Worm (Caenorhabditis elegans) whole organism, L3 larva: Measurements from ENCODE around the gene srh-35.

ENCODE experiments used
- R02D3.7 ChIP-seq: fragments of 150-350 bp; optimal IDR thresholded peaks from 2 replicates; lab custom pipeline; 2014; ENCODE audit warnings: missing biosample characterization, missing genetic modification characterization
- ZK546.5 ChIP-seq: sonication (generic microtip); optimal IDR thresholded peaks from 2 replicates; lab custom pipeline; 2017; ENCODE audit warnings: missing biosample characterization, missing genetic modification characterization
- ama-1 ChIP-seq: fragments of 150-350 bp; optimal IDR thresholded peaks from 2 replicates; lab custom pipeline; 2018
- ceh-16 ChIP-seq: sonication (generic microtip); optimal IDR thresholded peaks from 2 replicates; lab custom pipeline; 2017; ENCODE audit warnings: missing biosample characterization, missing genetic modification characterization
- ceh-28 ChIP-seq: fragments of 150-350 bp; optimal IDR thresholded peaks from 2 replicates; lab custom pipeline; 2014; ENCODE audit warnings: missing biosample characterization, missing genetic modification reagents, missing genetic modification characterization
- ceh-9 ChIP-seq: sonication (generic microtip); optimal IDR thresholded peaks from 2 replicates; lab custom pipeline; 2018; ENCODE audit warnings: missing biosample characterization, missing genetic modification characterization
- daf-12 ChIP-seq: fragments of 150-350 bp; optimal IDR thresholded peaks from 2 replicates; lab custom pipeline; 2014; ENCODE audit warnings: missing biosample characterization, missing genetic modification reagents, missing genetic modification characterization
- egl-27 ChIP-seq: sonication (generic microtip); optimal IDR thresholded peaks from 4 replicates; lab custom pipeline; 2017; ENCODE audit warnings: missing biosample characterization, missing genetic modification reagents, missing genetic modification characterization
- egl-5 ChIP-seq: fragments of 150-350 bp; optimal IDR thresholded peaks from 2 replicates; lab custom pipeline; 2017; ENCODE audit warnings: missing biosample characterization, missing genetic modification reagents, missing genetic modification characterization, inconsistent platforms
- elt-1 ChIP-seq: fragments of 150-350 bp; optimal IDR thresholded peaks from 2 replicates; lab custom pipeline; 2014; ENCODE audit warnings: missing biosample characterization, missing genetic modification characterization
- elt-2 ChIP-seq: sonication (generic microtip); optimal IDR thresholded peaks from 2 replicates; lab custom pipeline; 2016; ENCODE audit warnings: missing genetic modification reagents, mild to moderate bottlenecking, missing genetic modification characterization, missing compliant biosample characterization
- elt-3 ChIP-seq, 3 experiments: fragments of 150-350 bp in 1 of 3; sonication (generic microtip) in 2 of 3; optimal IDR thresholded peaks; 2 replicates in 2 of 3; 4 replicates in 1 of 3; lab custom pipeline; 2014 to 2017; ENCODE audit warnings: missing biosample characterization in 3 of 3, missing genetic modification characterization in 3 of 3
- eor-1 ChIP-seq, 2 experiments: fragments of 150-350 bp; optimal IDR thresholded peaks; 2 replicates each; lab custom pipeline; 2014 to 2018; ENCODE audit warnings: missing biosample characterization in 2 of 2, missing genetic modification characterization in 2 of 2
- fkh-10 ChIP-seq: sonication (generic microtip); optimal IDR thresholded peaks from 2 replicates; lab custom pipeline; 2017; ENCODE audit warnings: missing biosample characterization, missing genetic modification reagents, missing genetic modification characterization
- fkh-2 ChIP-seq: fragments of 150-350 bp; optimal IDR thresholded peaks from 2 replicates; lab custom pipeline; 2014; ENCODE audit warnings: missing biosample characterization, missing genetic modification reagents, missing genetic modification characterization
- jun-1 ChIP-seq: fragments of 150-350 bp; optimal IDR thresholded peaks from 2 replicates; lab custom pipeline; 2014; ENCODE audit warnings: missing biosample characterization, missing genetic modification reagents, missing genetic modification characterization
- lin-15B ChIP-seq: fragments of 150-350 bp; optimal IDR thresholded peaks from 2 replicates; lab custom pipeline; 2014; ENCODE audit warnings: missing biosample characterization, missing genetic modification characterization
- mdl-1 ChIP-seq: fragments of 150-350 bp; optimal IDR thresholded peaks from 2 replicates; lab custom pipeline; 2014; ENCODE audit warnings: missing biosample characterization, missing genetic modification characterization
- mml-1 ChIP-seq: fragments of 150-350 bp; sonication (generic microtip); optimal IDR thresholded peaks from 3 replicates; lab custom pipeline; 2014; ENCODE audit warnings: missing biosample characterization, missing genetic modification characterization
- nfya-1 ChIP-seq: sonication (generic microtip); optimal IDR thresholded peaks from 2 replicates; lab custom pipeline; 2017; ENCODE audit warnings: missing genetic modification characterization, mild to moderate bottlenecking, missing compliant biosample characterization, antibody characterized with exemption, moderate library complexity; ENCODE audit not compliant: insufficient read depth
- nhr-11 ChIP-seq: fragments of 150-350 bp; optimal IDR thresholded peaks from 2 replicates; lab custom pipeline; 2014; ENCODE audit warnings: missing biosample characterization, missing genetic modification characterization
- nhr-12 ChIP-seq: fragments of 150-350 bp; optimal IDR thresholded peaks from 2 replicates; lab custom pipeline; 2014; ENCODE audit warnings: missing biosample characterization, missing genetic modification characterization
- nhr-23 ChIP-seq: fragments of 150-350 bp; optimal IDR thresholded peaks from 2 replicates; lab custom pipeline; 2014; ENCODE audit warnings: missing biosample characterization, missing genetic modification reagents, missing genetic modification characterization
- nhr-237 ChIP-seq: fragments of 150-350 bp; optimal IDR thresholded peaks from 2 replicates; lab custom pipeline; 2014; ENCODE audit warnings: missing biosample characterization, missing genetic modification characterization
- nhr-28 ChIP-seq: fragments of 150-350 bp; optimal IDR thresholded peaks from 2 replicates; lab custom pipeline; 2014; ENCODE audit warnings: missing biosample characterization, missing genetic modification characterization
- nhr-67 ChIP-seq: fragments of 150-350 bp; optimal IDR thresholded peaks from 2 replicates; lab custom pipeline; 2014; ENCODE audit warnings: missing biosample characterization, missing genetic modification characterization
- pha-4 ChIP-seq: fragments of 150-350 bp; optimal IDR thresholded peaks from 2 replicates; lab custom pipeline; 2014; ENCODE audit warnings: missing biosample characterization, missing genetic modification reagents, missing genetic modification characterization
- sea-2 ChIP-seq: fragments of 150-350 bp; sonication (generic microtip); optimal IDR thresholded peaks from 4 replicates; lab custom pipeline; 2014; ENCODE audit warnings: missing biosample characterization, missing genetic modification reagents, missing genetic modification characterization
- skn-1 ChIP-seq: fragments of 150-350 bp; optimal IDR thresholded peaks from 2 replicates; lab custom pipeline; 2014; ENCODE audit warnings: missing biosample characterization, missing genetic modification characterization
- tbx-2 ChIP-seq: sonication (generic microtip); optimal IDR thresholded peaks from 2 replicates; lab custom pipeline; 2016; ENCODE audit warnings: mild to moderate bottlenecking, missing genetic modification characterization, missing compliant biosample characterization
- unc-39 ChIP-seq: sonication (generic microtip); optimal IDR thresholded peaks from 4 replicates; lab custom pipeline; 2017; ENCODE audit warnings: missing biosample characterization, missing genetic modification characterization
- unc-62 ChIP-seq: fragments of 150-350 bp; sonication (generic microtip); optimal IDR thresholded peaks from 4 replicates; lab custom pipeline; 2014; ENCODE audit warnings: missing biosample characterization, missing genetic modification reagents, missing genetic modification characterization
- ztf-11 ChIP-seq: fragments of 150-350 bp; optimal IDR thresholded peaks from 2 replicates; lab custom pipeline; 2014; ENCODE audit warnings: missing biosample characterization, missing genetic modification characterization
- ztf-4 ChIP-seq: fragments of 150-350 bp; optimal IDR thresholded peaks from 2 replicates; lab custom pipeline; 2014; ENCODE audit warnings: missing biosample characterization, missing genetic modification characterization

srh-35 gene

ce11 chrV:446574-446973 is 2.5 kb downstream of the srh-35 start, which contains the start of gene srh-34:
Gene srh-34 (minus strand): TSS chrV:446674.
- TF ChIP-seq ztf-11 (tag; lab: Kevin White, UChicago) (no peak), nhr-67 (tag; lab: Kevin White, UChicago) (no peak), sea-2 (GFP tag; lab: Kevin White, UChicago) (no peak), fkh-10 (GFP tag; lab: Kevin White, UChicago) (no peak), unc-62 (GFP tag; lab: Kevin White, UChicago) (no peak), elt-3 (tag; optimal IDR thresholded peaks at IDR 0.05; lab: Kevin White, UChicago) (no peak), ceh-9 (no peak), elt-2 (no peak), lin-15B (no peak), nhr-23 (tag; lab: Kevin White, UChicago) (no peak), ama-1 (lab: Kevin White, UChicago) (no peak), elt-1 (no peak)

DNA sequence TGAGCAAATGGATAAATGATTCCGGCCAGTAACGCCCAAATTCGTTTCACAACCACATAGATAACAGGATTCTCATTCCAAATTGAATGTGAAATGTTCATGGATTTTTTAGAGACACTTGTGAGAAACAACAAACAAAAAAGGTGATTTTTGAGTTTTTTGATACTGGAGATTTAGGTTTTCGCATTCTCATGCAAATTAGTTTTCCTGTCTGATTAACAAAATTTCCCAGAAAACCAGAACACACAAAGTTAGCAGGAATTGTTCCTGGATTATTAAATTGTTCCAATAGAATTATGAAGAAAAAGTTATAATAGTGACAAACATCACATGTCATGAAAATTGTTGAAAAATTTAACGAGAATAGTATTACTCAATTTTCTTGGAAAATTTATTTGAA is 5.8 kb downstream of the srh-35 start, which contains the start of gene srh-33:
TSS of gene srh-33 (minus strand) at position 101 of the 400 bp plus-strand sequence.
- no peak for TF ChIP-seq elt-2
- no peak for TF ChIP-seq pha-4 (tag; lab: Kevin White, UChicago)
- no peak for TF ChIP-seq ZK546.5
- TF ChIP-seq mml-1: no peak
- TF ChIP-seq mdl-1 (tag; lab: Kevin White, UChicago): no peak
- no peak for TF ChIP-seq nfya-1 (tag; lab: Kevin White, UChicago)
- TF ChIP-seq ama-1 (lab: Kevin White, UChicago): no peak
- TF ChIP-seq ceh-9: no peak
- TF ChIP-seq nhr-23 (tag; lab: Kevin White, UChicago): no peak
- no peak for TF ChIP-seq fkh-10 (GFP tag; lab: Kevin White, UChicago)
- no peak for TF ChIP-seq nhr-11 (tag; lab: Kevin White, UChicago)
- no peak for TF ChIP-seq elt-3 (tag; optimal IDR thresholded peaks at IDR 0.05; lab: Kevin White, UChicago)
- TF ChIP-seq R02D3.7 (tag; lab: Kevin White, UChicago): no peak
- no peak for TF ChIP-seq eor-1 (tag; optimal IDR thresholded peaks at IDR 0.05; lab: Kevin White, UChicago)
- no peak for TF ChIP-seq nhr-12 (tag; lab: Kevin White, UChicago)
- TF ChIP-seq, all 47 proteins: peak for 0

DNA sequence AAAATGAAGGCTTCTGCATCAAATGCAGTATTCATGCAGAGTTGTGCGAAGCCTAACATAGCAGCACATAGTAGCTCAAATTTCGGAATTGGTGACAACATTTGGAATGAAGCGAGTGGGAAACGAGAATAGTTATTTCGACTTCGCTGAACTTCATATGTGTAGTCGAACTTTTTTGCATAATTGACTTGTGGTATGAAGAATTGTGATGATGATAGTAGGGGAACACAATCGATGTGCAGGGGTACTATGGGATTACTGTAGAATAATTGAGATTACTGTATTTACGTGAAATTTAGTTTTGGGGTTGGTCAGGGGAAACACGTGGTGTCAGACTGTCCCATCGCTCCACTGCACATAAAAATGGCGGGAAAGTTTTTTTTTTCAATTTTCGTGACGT is 8.1 kb downstream of the srh-35 start, which contains the start of gene B0554.7:
TSS of gene B0554.7 (minus strand) at position 101 of the 400 bp plus-strand sequence.
- TF ChIP-seq ztf-4 (tag; lab: Kevin White, UChicago): no peak
- no peak for TF ChIP-seq unc-39
- TF ChIP-seq ceh-28 (tag; lab: Kevin White, UChicago): no peak
- TF ChIP-seq nhr-11 (tag; lab: Kevin White, UChicago): no peak
- no peak for TF ChIP-seq tbx-2 (tag; lab: Kevin White, UChicago)
- no peak for TF ChIP-seq elt-2
- no peak for TF ChIP-seq nhr-12 (tag; lab: Kevin White, UChicago)
- no peak for TF ChIP-seq daf-12 (tag; lab: Kevin White, UChicago)
- TF ChIP-seq nhr-28 (tag; lab: Kevin White, UChicago): no peak
- TF ChIP-seq, all 47 proteins: peak for 0

DNA sequence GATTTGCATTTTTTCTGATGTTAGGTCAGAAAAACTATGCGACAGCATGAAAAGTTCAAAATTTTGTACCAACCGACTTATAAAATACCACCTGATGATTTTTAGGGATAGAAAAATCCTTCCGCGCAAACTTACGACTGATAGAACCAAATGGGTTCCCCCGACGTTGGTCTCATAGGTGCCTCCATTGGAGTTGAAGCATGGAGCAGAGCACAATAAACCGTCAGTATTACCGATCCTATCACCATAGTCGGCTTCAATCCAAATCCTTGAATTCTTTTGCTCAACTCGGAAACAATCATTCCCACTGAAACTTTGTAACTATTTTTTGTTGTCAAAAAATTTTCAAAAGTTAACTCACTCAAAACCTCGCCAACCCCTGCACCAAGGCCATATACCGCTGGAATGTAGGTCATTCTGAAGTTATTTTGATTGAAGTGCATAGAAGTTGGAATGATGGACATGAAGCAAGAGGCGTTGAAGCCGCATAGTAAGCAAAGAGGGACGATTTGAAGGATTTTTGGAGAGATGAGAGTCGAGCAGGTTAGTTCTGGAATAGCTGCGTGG is 9.8 kb downstream of the srh-35 start:
- no peak for TF ChIP-seq nhr-12 (tag; lab: Kevin White, UChicago)
- no peak for TF ChIP-seq unc-62 (GFP tag; lab: Kevin White, UChicago)
- no peak for TF ChIP-seq fkh-10 (GFP tag; lab: Kevin White, UChicago)
- no peak for TF ChIP-seq egl-5 (tag; lab: Kevin White, UChicago)
- no peak for TF ChIP-seq tbx-2 (tag; lab: Kevin White, UChicago)
- no peak for TF ChIP-seq ceh-28 (tag; lab: Kevin White, UChicago)
- no peak for TF ChIP-seq jun-1 (tag; lab: Kevin White, UChicago)
- TF ChIP-seq skn-1 (tag; lab: Kevin White, UChicago): no peak
- TF ChIP-seq egl-27: no peak
- no peak for TF ChIP-seq nfya-1 (tag; lab: Kevin White, UChicago)
- no peak for TF ChIP-seq ztf-11 (tag; lab: Kevin White, UChicago)
- TF ChIP-seq nhr-237 (tag; lab: Kevin White, UChicago): no peak
- no peak for TF ChIP-seq ceh-16 (tag; lab: Kevin White, UChicago)
- TF ChIP-seq fkh-2 (tag; lab: Kevin White, UChicago): no peak
- TF ChIP-seq mml-1: no peak
